Fruit fly (Drosophila melanogaster): Measurements from ENCODE around the gene CG6664.

Gene CG6664

DNA sequence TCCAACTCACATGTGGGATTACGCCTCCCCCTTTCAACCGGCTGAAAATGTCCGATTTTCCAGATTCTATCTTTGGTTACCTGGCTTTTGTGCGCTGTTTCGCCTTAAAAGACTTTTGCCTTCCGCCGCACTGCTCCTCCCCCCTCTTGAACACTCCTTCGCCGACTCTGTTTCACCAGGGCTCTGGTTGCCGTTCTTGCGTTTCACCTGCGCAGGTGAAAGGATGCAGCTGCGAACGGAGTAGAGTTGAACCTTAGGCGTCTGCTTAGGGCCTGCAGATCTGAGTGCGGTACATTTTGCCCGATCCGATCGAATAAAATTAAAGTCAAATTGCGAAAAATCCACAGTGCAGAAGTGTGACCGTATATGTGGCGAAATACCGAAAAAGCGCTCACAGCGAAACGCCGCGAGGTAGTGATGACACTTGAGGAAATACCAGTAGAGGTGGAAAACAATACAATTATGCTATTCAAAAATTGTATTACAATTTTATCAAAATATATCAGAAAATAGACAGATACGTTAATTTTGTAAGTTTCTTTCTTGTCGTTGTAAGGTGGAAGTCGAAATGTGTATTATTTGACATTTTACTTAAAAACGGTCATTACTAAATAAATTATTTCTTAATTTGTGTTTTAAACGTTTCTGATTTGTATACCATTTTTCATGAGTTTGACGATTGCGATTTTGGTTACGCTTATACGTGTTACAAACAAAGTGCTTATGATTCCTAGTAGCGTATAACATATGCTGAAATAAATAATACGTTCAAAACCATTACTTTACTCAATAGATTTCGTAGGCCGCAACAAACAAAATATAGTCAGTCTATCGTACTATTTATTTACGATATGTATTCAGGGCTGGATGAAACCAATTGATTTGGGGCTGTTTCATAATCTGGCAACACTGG, at the start of gene CG6664, which contains the start of gene CG7728 (continued):
- TF ChIP-seq CG6683 (GFP tag; optimal IDR thresholded peaks at IDR 0.05) (no peak), Sin3A (optimal IDR thresholded peaks at IDR 0.05) (peak; percentile 40), her (GFP tag; optimal IDR thresholded peaks at IDR 0.05) (no peak), kah (GFP tag; optimal IDR thresholded peaks at IDR 0.05) (no peak), maf-S (GFP tag; optimal IDR thresholded peaks at IDR 0.05) (no peak), Med (GFP tag) (peak; percentile 79), CG10209 (GFP tag; optimal IDR thresholded peaks at IDR 0.05) (no peak), dm (GFP tag; optimal IDR thresholded peaks at IDR 0.05) (peak; percentile 81), H2.0 (GFP tag; IDR thresholded peaks at IDR 0.05) (peak; percentile 62; the same call in 1 of the 2 replicates), CG1603 (tag; optimal IDR thresholded peaks at IDR 0.05) (peak; percentile 61), crp (GFP tag; optimal IDR thresholded peaks at IDR 0.05) (peak in 1 of 2 experiments; percentile 9), unc-4 (GFP tag; IDR thresholded peaks at IDR 0.05; ENCODE audit: partially characterized antibody) (peak; percentile 53; the same call in 1 of the 2 replicates), disco-r (GFP tag; optimal IDR thresholded peaks at IDR 0.05) (no peak), sug (tag; optimal IDR thresholded peaks at IDR 0.05) (peak; percentile 60), CG14965 (GFP tag; optimal IDR thresholded peaks at IDR 0.05; ENCODE audit: borderline replicate concordance) (no peak), Neu2 (GFP tag; optimal IDR thresholded peaks at IDR 0.05; ENCODE audit: borderline replicate concordance) (no peak), CG1602 (GFP tag; optimal IDR thresholded peaks at IDR 0.05) (peak; percentile 53), CG15601 (tag; optimal IDR thresholded peaks at IDR 0.05) (peak; percentile 21), bsh (GFP tag; optimal IDR thresholded peaks at IDR 0.05) (no peak), CG17912 (GFP tag; optimal IDR thresholded peaks at IDR 0.05) (peak; percentile 71), CG7271 (tag; optimal IDR thresholded peaks at IDR 0.05) (no peak), esg (GFP tag; conservative IDR thresholded peaks at IDR 0.05) (peak; percentile 25), CG16863 (GFP tag; optimal IDR thresholded peaks at IDR 0.05) (peak; percentile 20), Hand (GFP tag; optimal IDR thresholded peaks at IDR 0.05) (no peak), CG15073 (GFP tag; optimal IDR thresholded peaks at IDR 0.05) (no peak), CrebB (tag; optimal IDR thresholded peaks at IDR 0.05) (no peak), HLH4C (GFP tag; IDR thresholded peaks at IDR 0.05; ENCODE audit: partially characterized antibody) (peak; percentile 45; the same call in 2 of the 3 replicates), Fer1 (GFP tag; optimal IDR thresholded peaks at IDR 0.05) (peak; percentile 28), toy (GFP tag; IDR thresholded peaks at IDR 0.05) (no peak), usp (GFP tag; optimal IDR thresholded peaks at IDR 0.05) (no peak), CG9797 (GFP tag; optimal IDR thresholded peaks at IDR 0.05) (peak; percentile 64), Mrtf (GFP tag; IDR thresholded peaks at IDR 0.05) (no peak; the same call in 2 of the 3 replicates), fd64A (GFP tag; optimal IDR thresholded peaks at IDR 0.05) (no peak), CG10366 (GFP tag; IDR thresholded peaks at IDR 0.05) (peak; percentile 52), Lim3 (GFP tag; IDR thresholded peaks at IDR 0.05) (no peak), CG10654 (GFP tag; optimal IDR thresholded peaks at IDR 0.05) (peak; percentile 16), pita (GFP tag; optimal IDR thresholded peaks at IDR 0.05) (no peak), Dref (GFP tag; IDR thresholded peaks at IDR 0.05) (peak; percentile 39), hth (optimal IDR thresholded peaks at IDR 0.05) (no peak), Hr78 (GFP tag; optimal IDR thresholded peaks at IDR 0.05) (no peak), gce (GFP tag; IDR thresholded peaks at IDR 0.05) (no peak), CG32767 (GFP tag; IDR thresholded peaks at IDR 0.05) (no peak), CG11695 (GFP tag; IDR thresholded peaks at IDR 0.05) (no peak), Ravus (GFP tag; IDR thresholded peaks at IDR 0.05) (no peak), CG13287 (GFP tag; IDR thresholded peaks at IDR 0.05; ENCODE audit: partially characterized antibody) (peak; percentile 42), dati (GFP tag; IDR thresholded peaks at IDR 0.05) (no peak), Atf3 (GFP tag; optimal IDR thresholded peaks at IDR 0.05) (peak; percentile 19), ftz-f1 (GFP tag; optimal IDR thresholded peaks at IDR 0.05) (no peak), gsb (GFP tag; IDR thresholded peaks at IDR 0.05) (no peak)
